Worm (Caenorhabditis elegans) whole organism, L4/young adult: ENCODE data around the gene Y79H2A.3.

Experiments
- W03F9.2 ChIP-seq: fragments of 150-350 bp; optimal IDR thresholded peaks from 2 replicates; lab custom pipeline; 2014; ENCODE audit warnings: missing biosample characterization, missing genetic modification characterization
- dao-5 ChIP-seq: sonication (generic microtip); optimal IDR thresholded peaks from 2 replicates; lab custom pipeline; 2016; ENCODE audit warnings: missing genotype, missing genetic modification characterization, moderate library complexity, missing compliant biosample characterization
- him-1 ChIP-seq: sonication (generic microtip); optimal IDR thresholded peaks from 2 replicates; lab custom pipeline; 2016; ENCODE audit warnings: missing genotype, missing genetic modification reagents, missing genetic modification characterization, missing compliant biosample characterization

DNA sequence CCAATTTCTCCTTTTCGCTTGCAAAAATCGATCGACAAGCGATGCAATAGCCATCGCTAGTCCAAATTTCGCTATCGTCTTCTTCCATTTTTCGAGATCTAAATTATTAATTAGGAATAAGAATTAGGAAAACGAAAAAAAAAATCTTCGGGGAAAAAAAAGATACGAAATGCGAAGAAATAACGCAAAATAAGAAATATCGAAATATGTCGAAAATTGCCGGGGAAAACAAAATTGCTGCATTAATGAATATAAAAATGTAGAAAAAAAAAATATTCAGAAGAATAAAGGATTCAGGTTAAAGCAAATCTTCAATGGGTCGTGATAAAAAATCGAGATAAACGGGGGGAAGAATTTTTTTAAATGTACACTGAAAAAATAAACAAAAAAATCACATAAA lies at the start of gene Y79H2A.3:
- TF ChIP-seq dao-5 (tag; lab: Kevin White, UChicago) (no peak), him-1 (tag; lab: Kevin White, UChicago) (no peak), W03F9.2 (no peak)
